Worm (Caenorhabditis elegans) whole organism, young adult: ENCODE results near the gene C09B9.2.

Experiments
- F55B11.4 ChIP-seq: sonication (generic microtip); optimal IDR thresholded peaks from 2 replicates; lab custom pipeline; 2016; ENCODE audit warnings: missing compliant biosample characterization, missing genetic modification characterization, borderline replicate concordance; ENCODE audit not compliant: insufficient read depth
- ama-1 ChIP-seq, 3 experiments: fragments of 150-350 bp in 1 of 3; sonication (generic microtip) in 2 of 3; optimal IDR thresholded peaks; 2 replicates each; lab custom pipeline; 2014 to 2018; ENCODE audit warnings: missing biosample characterization in 2 of 3, missing genetic modification characterization in 2 of 3, missing genetic modification reagents in 2 of 3
- efl-1 ChIP-seq: fragments of 150-350 bp; optimal IDR thresholded peaks from 2 replicates; lab custom pipeline; 2014; ENCODE audit warnings: missing biosample characterization, missing genetic modification reagents, missing genetic modification characterization
- egrh-3 ChIP-seq: fragments of 200-800 bp; sonication (Bioruptor generic); IDR thresholded peaks from 2 replicates; pipeline ENCODE4 v1.3.6; 2022; ENCODE audit warnings: missing genetic modification reagents, missing genetic modification characterization, missing compliant biosample characterization
- hlh-12 ChIP-seq: sonication (generic microtip); optimal IDR thresholded peaks from 2 replicates; lab custom pipeline; 2016; ENCODE audit warnings: missing genetic modification characterization, missing compliant biosample characterization
- madf-6 ChIP-seq: fragments of 200-800 bp; sonication (Bioruptor generic); IDR thresholded peaks from 2 replicates; pipeline ENCODE4 v1.3.6; 2022; ENCODE audit warnings: missing genetic modification reagents, missing genetic modification characterization, missing compliant biosample characterization
- sptf-2 ChIP-seq: fragments of 200-800 bp; sonication (Bioruptor generic); optimal IDR thresholded peaks from 2 replicates; lab custom pipeline; 2018; ENCODE audit warnings: mild to moderate bottlenecking, missing genetic modification characterization, missing compliant biosample characterization
- unc-130 ChIP-seq: sonication (generic microtip); optimal IDR thresholded peaks from 2 replicates; lab custom pipeline; 2016; ENCODE audit warnings: missing genetic modification reagents, missing genetic modification characterization, missing compliant biosample characterization
- unc-62 ChIP-seq: fragments of 150-350 bp; optimal IDR thresholded peaks from 2 replicates; lab custom pipeline; 2014; ENCODE audit warnings: missing biosample characterization, missing genetic modification reagents, missing genetic modification characterization
- xnd-1 ChIP-seq: sonication (generic microtip); optimal IDR thresholded peaks from 2 replicates; lab custom pipeline; 2016; ENCODE audit warnings: missing genotype, missing genetic modification reagents, missing genetic modification characterization, missing compliant biosample characterization
- ztf-28 ChIP-seq: fragments of 200-800 bp; sonication (Bioruptor generic); IDR thresholded peaks from 2 replicates; pipeline ENCODE4 v1.3.6; 2022; ENCODE audit warnings: missing genetic modification reagents, missing genetic modification characterization, missing compliant biosample characterization

DNA sequence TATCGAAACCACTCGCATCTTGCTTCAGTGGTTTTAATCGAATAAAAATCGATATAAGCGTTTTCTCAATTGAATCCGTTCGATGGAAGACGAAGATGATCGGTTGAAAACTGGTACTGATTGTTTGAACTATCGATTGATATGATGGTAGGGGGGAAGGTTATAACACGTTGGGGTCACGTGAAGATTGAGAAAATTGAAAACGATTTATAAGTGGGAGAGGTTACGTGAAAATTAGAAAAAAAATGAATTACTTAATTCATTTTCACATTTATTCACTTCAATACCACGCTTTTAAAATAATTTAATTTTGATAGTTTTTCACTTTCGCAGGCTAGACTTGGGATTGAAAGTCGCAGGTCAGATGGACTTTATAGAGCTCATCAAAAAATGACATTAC lies 31.9 kb downstream of the C09B9.2 start, which contains the start of gene C09B9.7:
- TF ChIP-seq ama-1 (optimal IDR thresholded peaks at IDR 0.05; lab: Kevin White, UChicago): no peak
- no peak for TF ChIP-seq ama-1 (GFP tag; optimal IDR thresholded peaks at IDR 0.05; lab: Kevin White, UChicago)
- no peak for TF ChIP-seq ztf-28
- TF ChIP-seq unc-62 (GFP tag; lab: Kevin White, UChicago): no peak
- no peak for TF ChIP-seq egrh-3
- TF ChIP-seq madf-6 (GFP tag; lab: Robert Waterston, UW): no peak
- TF ChIP-seq F55B11.4 (tag; lab: Kevin White, UChicago): no peak
- no peak for TF ChIP-seq unc-130 (GFP tag; lab: Kevin White, UChicago)
- TF ChIP-seq xnd-1: no peak
- TF ChIP-seq hlh-12 (tag; lab: Kevin White, UChicago): no peak
- TF ChIP-seq sptf-2 (GFP tag; lab: Kevin White, UChicago): no peak
- TF ChIP-seq efl-1 (GFP tag; lab: Kevin White, UChicago): no peak
